Fruit fly (Drosophila melanogaster) whole organism, embryonic: Measurements from ENCODE around the gene her.

Experiments used
- Atf6 ChIP-seq: fragments of 200-800 bp; sonication (Bioruptor generic); IDR thresholded peaks from 2 replicates; pipeline ENCODE4 v1.3.6; 2022; ENCODE audit warnings: missing biosample characterization, missing genetic modification characterization
- B-H2 ChIP-seq: fragments of 200-800 bp; sonication (Bioruptor generic); optimal IDR thresholded peaks from 2 replicates; lab custom pipeline; 2018; ENCODE audit warnings: missing biosample characterization, mild to moderate bottlenecking, missing genetic modification characterization
- CG10431 ChIP-seq: fragments of 200-800 bp; sonication (Bioruptor generic); optimal IDR thresholded peaks from 3 replicates; lab custom pipeline; 2018; ENCODE audit warnings: missing biosample characterization, mild to moderate bottlenecking, missing genetic modification characterization
- CG12236 ChIP-seq: fragments of 200-800 bp; sonication (Bioruptor generic); optimal IDR thresholded peaks from 2 replicates; lab custom pipeline; 2016; ENCODE audit warnings: missing biosample characterization, missing genetic modification characterization
- CG13287 ChIP-seq: fragments of 200-800 bp; sonication (Bioruptor generic); IDR thresholded peaks from 2 replicates; pipeline ENCODE4 v1.3.6; 2022; ENCODE audit warnings: missing biosample characterization, missing genetic modification characterization; ENCODE audit not compliant: partially characterized antibody
- CG14441 ChIP-seq: fragments of 200-800 bp; sonication (Bioruptor generic); IDR thresholded peaks from 2 replicates; pipeline ENCODE4 v1.3.6; 2022; ENCODE audit warnings: missing biosample characterization, missing genetic modification characterization
- CG15514 ChIP-seq: fragments of 200-800 bp; sonication (Bioruptor generic); optimal IDR thresholded peaks from 3 replicates; lab custom pipeline; 2017; ENCODE audit warnings: missing biosample characterization, missing genetic modification characterization, mild to moderate bottlenecking, moderate library complexity, missing genetic modification reagents
- CG15601 ChIP-seq: fragments of 200-800 bp; sonication (Bioruptor generic); optimal IDR thresholded peaks from 3 replicates; lab custom pipeline; 2019; ENCODE audit warnings: missing biosample characterization, mild to moderate bottlenecking, missing genetic modification characterization, moderate library complexity
- CG17328 ChIP-seq: fragments of 200-800 bp; sonication (Bioruptor generic); IDR thresholded peaks from 2 replicates; pipeline ENCODE4 v1.3.6; 2022; ENCODE audit warnings: missing biosample characterization, missing genetic modification characterization
- CG3407 ChIP-seq: fragments of 200-800 bp; sonication (Bioruptor generic); optimal IDR thresholded peaks from 2 replicates; lab custom pipeline; 2018; ENCODE audit warnings: missing biosample characterization, mild to moderate bottlenecking, missing genetic modification characterization
- CG34376 ChIP-seq: fragments of 200-800 bp; sonication (Bioruptor generic); optimal IDR thresholded peaks from 2 replicates; lab custom pipeline; 2018; ENCODE audit warnings: missing biosample characterization, mild to moderate bottlenecking, missing genetic modification characterization
- CG7839 ChIP-seq: fragments of 200-800 bp; sonication (Bioruptor generic); optimal IDR thresholded peaks from 3 replicates; lab custom pipeline; 2018; ENCODE audit warnings: missing biosample characterization, mild to moderate bottlenecking, missing genetic modification characterization, moderate library complexity
- CG8359 ChIP-seq: fragments of 200-800 bp; sonication (Bioruptor generic); optimal IDR thresholded peaks from 2 replicates; lab custom pipeline; 2017; ENCODE audit warnings: missing biosample characterization, mild to moderate bottlenecking, missing genetic modification characterization, borderline replicate concordance
- CG8478 ChIP-seq: fragments of >200 bp; optimal IDR thresholded peaks from 2 replicates; lab custom pipeline; 2018
- CG8944 ChIP-seq: fragments of 200-800 bp; sonication (Bioruptor generic); optimal IDR thresholded peaks from 3 replicates; lab custom pipeline; 2016; ENCODE audit warnings: missing biosample characterization, missing genetic modification characterization
- CG9932 ChIP-seq: fragments of 200-800 bp; sonication (Bioruptor generic); IDR thresholded peaks from 2 replicates; pipeline ENCODE4 v1.3.6; 2022; ENCODE audit warnings: missing biosample characterization, missing genetic modification characterization
- CoRest ChIP-seq: fragments of 200-800 bp; sonication (Bioruptor generic); optimal IDR thresholded peaks from 3 replicates; lab custom pipeline; 2018; ENCODE audit warnings: missing biosample characterization, mild to moderate bottlenecking, missing genetic modification characterization, moderate library complexity
- D19B ChIP-seq: fragments of 200-800 bp; sonication (Bioruptor generic); optimal IDR thresholded peaks from 2 replicates; lab custom pipeline; 2017; ENCODE audit warnings: missing biosample characterization, mild to moderate bottlenecking, missing genetic modification characterization
- Dad ChIP-seq: fragments of 200-800 bp; sonication (Bioruptor generic); optimal IDR thresholded peaks from 3 replicates; lab custom pipeline; 2016; ENCODE audit warnings: missing biosample characterization, missing genetic modification characterization
- Deaf1 ChIP-seq: fragments of 200-800 bp; optimal IDR thresholded peaks from 3 replicates; lab custom pipeline; 2019; ENCODE audit warnings: missing biosample characterization, mild to moderate bottlenecking, missing genetic modification characterization, moderate library complexity
- Ets65A ChIP-seq: fragments of 200-800 bp; sonication (Bioruptor generic); peaks from one replicate; lab custom pipeline; 2016; ENCODE audit warnings: missing biosample characterization, missing genetic modification characterization
- HLH54F ChIP-seq: fragments of 200-800 bp; sonication (Bioruptor generic); optimal IDR thresholded peaks from 3 replicates; lab custom pipeline; 2016; ENCODE audit warnings: missing biosample characterization, missing genetic modification characterization
- Hmr ChIP-seq: fragments of 200-800 bp; sonication (Bioruptor generic); optimal IDR thresholded peaks from 3 replicates; lab custom pipeline; 2017; ENCODE audit warnings: mild to moderate bottlenecking, missing biosample characterization, missing genetic modification reagents, missing genetic modification characterization
- Hr3 ChIP-seq: fragments of 200-800 bp; sonication (Bioruptor generic); optimal IDR thresholded peaks from 3 replicates; lab custom pipeline; 2016; ENCODE audit warnings: missing biosample characterization, missing genetic modification characterization
- Mrtf ChIP-seq: fragments of 200-800 bp; sonication (Bioruptor generic); IDR thresholded peaks from 3 replicates; pipeline ENCODE4 v1.3.6; 2022; ENCODE audit warnings: missing biosample characterization, missing genetic modification characterization
- Opbp ChIP-seq: fragments of 200-800 bp; sonication (Bioruptor generic); IDR thresholded peaks from 3 replicates; pipeline ENCODE4 v1.3.6; 2022; ENCODE audit warnings: missing biosample characterization, missing genetic modification characterization; ENCODE audit not compliant: partially characterized antibody
- Scr ChIP-seq: fragments of 200-800 bp; sonication (Bioruptor generic); IDR thresholded peaks from 2 replicates; pipeline ENCODE4 v1.3.6; 2022; ENCODE audit warnings: missing biosample characterization, missing genetic modification characterization; ENCODE audit not compliant: partially characterized antibody
- Sox100B ChIP-seq: fragments of 200-800 bp; sonication (Bioruptor generic); optimal IDR thresholded peaks from 3 replicates; lab custom pipeline; 2018; ENCODE audit warnings: missing biosample characterization, mild to moderate bottlenecking, missing genetic modification characterization
- Trl ChIP-seq, 3 experiments: fragments of >200 bp in 2 of 3; fragments of 200-800 bp in 1 of 3; sonication (Bioruptor generic) in 1 of 3; optimal IDR thresholded peaks; 2 replicates in 1 of 3; 3 replicates in 2 of 3; lab custom pipeline; 2016 to 2017; ENCODE audit warnings: missing biosample characterization in 1 of 3, missing genetic modification characterization in 1 of 3
- Xbp1 ChIP-seq: fragments of 200-800 bp; sonication (Bioruptor generic); optimal IDR thresholded peaks from 3 replicates; lab custom pipeline; 2016; ENCODE audit warnings: missing biosample characterization, mild to moderate bottlenecking, missing genetic modification characterization
- ap ChIP-seq: fragments of 200-800 bp; sonication (Bioruptor generic); IDR thresholded peaks from 2 replicates; pipeline ENCODE4 v1.3.6; 2022; ENCODE audit warnings: missing biosample characterization, missing genetic modification characterization
- bcd ChIP-seq: fragments of 200-800 bp; sonication (Bioruptor generic); optimal IDR thresholded peaks from 2 replicates; lab custom pipeline; 2017; ENCODE audit warnings: missing biosample characterization, mild to moderate bottlenecking, missing genetic modification characterization
- cg ChIP-seq: fragments of 200-800 bp; sonication (Bioruptor generic); optimal IDR thresholded peaks from 3 replicates; lab custom pipeline; 2019; ENCODE audit warnings: missing biosample characterization, mild to moderate bottlenecking, missing genetic modification characterization, moderate library complexity
- chinmo ChIP-seq: fragments of 200-800 bp; sonication (Bioruptor generic); IDR thresholded peaks from 4 replicates; pipeline ENCODE4 v1.3.6; 2022; ENCODE audit warnings: missing biosample characterization, missing genetic modification characterization; ENCODE audit not compliant: partially characterized antibody
- emc ChIP-seq: fragments of 200-800 bp; sonication (Bioruptor generic); optimal IDR thresholded peaks from 2 replicates; lab custom pipeline; 2016; ENCODE audit warnings: missing biosample characterization, missing genetic modification characterization
- ftz-f1 ChIP-seq: fragments of 200-800 bp; sonication (Bioruptor generic); optimal IDR thresholded peaks from 2 replicates; lab custom pipeline; 2016; ENCODE audit warnings: missing biosample characterization, missing genetic modification characterization
- gcm ChIP-seq: fragments of 200-800 bp; sonication (Bioruptor generic); optimal IDR thresholded peaks from 2 replicates; lab custom pipeline; 2019; ENCODE audit warnings: missing biosample characterization, mild to moderate bottlenecking, missing genetic modification characterization, moderate library complexity
- gsb-n ChIP-seq: fragments of 200-800 bp; sonication (Bioruptor generic); optimal IDR thresholded peaks from 3 replicates; lab custom pipeline; 2018; ENCODE audit warnings: missing biosample characterization, mild to moderate bottlenecking, missing genetic modification characterization
- inv ChIP-seq: fragments of 200-800 bp; sonication (Bioruptor generic); IDR thresholded peaks from 2 replicates; pipeline ENCODE4 v1.3.6; 2022; ENCODE audit warnings: missing biosample characterization, missing genetic modification characterization; ENCODE audit not compliant: partially characterized antibody
- jigr1 ChIP-seq: fragments of 200-800 bp; sonication (Bioruptor generic); IDR thresholded peaks from 3 replicates; pipeline ENCODE4 v1.3.6; 2022; ENCODE audit warnings: missing biosample characterization, missing genetic modification characterization
- onecut ChIP-seq: fragments of 200-800 bp; sonication (Bioruptor generic); IDR thresholded peaks from 2 replicates; pipeline ENCODE4 v1.3.6; 2022; ENCODE audit warnings: missing biosample characterization, missing genetic modification characterization
- otp ChIP-seq: fragments of 200-800 bp; sonication (Bioruptor generic); IDR thresholded peaks from 3 replicates; pipeline ENCODE4, ENCODE4 v1.3.6; 2022; ENCODE audit warnings: missing biosample characterization, missing genetic modification characterization
- pfk ChIP-seq: fragments of 200-800 bp; sonication (Bioruptor generic); optimal IDR thresholded peaks from 2 replicates; lab custom pipeline; 2018; ENCODE audit warnings: missing biosample characterization, mild to moderate bottlenecking, missing genetic modification characterization, moderate library complexity
- stwl ChIP-seq: fragments of 200-800 bp; sonication (Bioruptor generic); optimal IDR thresholded peaks from 3 replicates; lab custom pipeline; 2018; ENCODE audit warnings: missing biosample characterization, mild to moderate bottlenecking, missing genetic modification characterization, moderate library complexity
- unpg ChIP-seq: fragments of 200-800 bp; sonication (Bioruptor generic); optimal IDR thresholded peaks from 3 replicates; lab custom pipeline; 2018; ENCODE audit warnings: missing biosample characterization, mild to moderate bottlenecking, missing genetic modification characterization, moderate library complexity

The her gene

dm6 chr2L:16689800-16690618 lies 13.0 kb downstream of the her start (continued):
- TF ChIP-seq onecut (GFP tag; lab: Robert Waterston, UW) = 0 out of 2 replicates have a peak, but pooled peaks have one; percentile 18

DNA sequence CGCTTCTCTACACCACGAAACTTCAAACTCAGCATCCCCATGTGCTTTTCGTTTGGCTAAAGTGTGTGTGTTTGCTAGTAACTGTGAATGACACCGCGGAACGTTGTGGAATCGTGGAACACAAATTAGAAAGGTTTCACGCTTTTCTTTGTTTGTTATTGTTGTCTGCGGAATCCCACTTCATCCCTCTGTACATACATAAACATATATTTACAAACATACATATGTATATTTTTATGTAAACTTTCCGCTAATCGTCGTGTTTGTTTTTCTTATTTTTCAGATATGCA lies 13.6 kb downstream of the her start:
- TF ChIP-seq cg (GFP tag; lab: Kevin White, UChicago) (peak; percentile 6), Trl (optimal IDR thresholded peaks at IDR 0.05; lab: Kevin White, UChicago) (peak in 1 of 2 experiments; percentile 59), Trl (GFP tag; optimal IDR thresholded peaks at IDR 0.05; lab: Kevin White, UChicago) (no peak), ftz-f1 (GFP tag; lab: Kevin White, UChicago) (no peak), CG9932 (no peak), HLH54F (no peak), Mrtf (GFP tag; lab: Robert Waterston, UW) (no peak), Opbp (GFP tag; lab: Robert Waterston, UW) (no peak), otp (GFP tag; lab: Robert Waterston, UW) (no peak), gsb-n (no peak), CG8478 (lab: Kevin White, UChicago) (no peak), CG15514 (no peak), ap (GFP tag; lab: Robert Waterston, UW) (no peak), gcm (GFP tag; lab: Kevin White, UChicago) (no peak), Hr3 (GFP tag; lab: Kevin White, UChicago) (no peak), jigr1 (no peak), Hmr (GFP tag; lab: Kevin White, UChicago) (no peak), Dad (no peak), CG7839 (no peak), Xbp1 (GFP tag; lab: Kevin White, UChicago) (no peak), CG14441 (GFP tag; lab: Robert Waterston, UW) (no peak), CG10431 (GFP tag; lab: Kevin White, UChicago) (no peak), CG3407 (no peak), CG34376 (no peak), CG12236 (GFP tag; lab: Kevin White, UChicago) (no peak), Scr (GFP tag; lab: Robert Waterston, UW) (no peak), CG13287 (GFP tag; lab: Robert Waterston, UW) (no peak), pfk (GFP tag; lab: Kevin White, UChicago) (peak; percentile 88), CG17328 (GFP tag; lab: Robert Waterston, UW) (no peak), chinmo (GFP tag; lab: Robert Waterston, UW) (0 out of 4 replicates have a peak, but pooled peaks have one; percentile 40), CG8359 (GFP tag; lab: Kevin White, UChicago) (no peak), inv (no peak), Atf6 (GFP tag; lab: Robert Waterston, UW) (no peak), emc (no peak), B-H2 (no peak), D19B (no peak), Sox100B (GFP tag; lab: Kevin White, UChicago) (no peak), bcd (GFP tag; lab: Kevin White, UChicago) (no peak), stwl (tag; lab: Kevin White, UChicago) (peak; percentile 23), CG8944 (no peak), CoRest (no peak), unpg (GFP tag; lab: Kevin White, UChicago) (no peak), Ets65A (GFP tag; lab: Kevin White, UChicago) (no peak), CG15601 (no peak), Deaf1 (peak; percentile 74)
